Fruit fly (Drosophila melanogaster): ENCODE measurements around the gene Vps37B.

DNA sequence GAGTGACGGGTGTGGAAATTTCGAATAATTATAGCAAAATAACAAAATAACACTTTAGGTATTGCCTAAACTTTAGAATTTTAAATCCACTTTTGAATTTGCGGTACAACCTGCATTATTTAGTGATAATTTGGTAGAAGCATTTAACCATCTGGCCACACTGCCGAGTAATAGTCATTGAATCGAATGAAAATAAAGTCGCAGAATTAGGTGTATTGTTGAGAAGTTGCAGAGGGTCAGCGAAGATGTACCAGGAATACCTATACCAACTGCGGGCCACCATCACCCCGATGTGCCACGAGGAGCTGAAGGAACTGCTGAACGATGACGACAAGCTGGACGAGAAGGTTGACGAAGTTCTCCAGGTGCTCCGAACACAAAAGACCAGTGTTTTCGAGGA lies at the start of gene Vps37B:
- TF ChIP-seq EcR (GFP tag; optimal IDR thresholded peaks at IDR 0.05) = no peak
- no peak for TF ChIP-seq psq (optimal IDR thresholded peaks at IDR 0.05)

Measured in whole organism.